Fruit fly (Drosophila melanogaster): ENCODE measurements around the gene CG17672.

The CG17672 gene

DNA sequence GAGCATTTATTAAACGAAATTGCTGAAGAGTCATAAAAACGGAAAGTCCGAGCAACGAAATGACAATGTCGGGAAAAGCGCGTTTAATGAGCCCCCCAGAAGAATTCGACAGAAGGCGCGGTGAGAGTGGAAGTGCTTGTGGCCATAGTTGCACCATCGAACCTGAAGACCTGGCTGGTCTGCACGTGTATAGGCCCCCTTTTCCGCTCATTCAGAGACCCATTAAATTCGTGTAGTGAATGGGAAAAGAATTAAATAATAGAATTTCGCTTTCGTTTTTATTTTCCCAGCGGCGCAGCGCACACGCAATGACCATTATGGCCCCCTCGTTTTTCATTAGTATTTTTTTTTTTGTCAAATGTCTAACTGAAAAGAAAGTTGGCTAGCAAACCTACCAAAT, 4.6 kb downstream of the CG17672 start (continued):
- TF ChIP-seq CG10147 (GFP tag; optimal IDR thresholded peaks at IDR 0.05) (no peak), ken (GFP tag; IDR thresholded peaks at IDR 0.05) (0 out of 3 replicates have a peak, but pooled peaks have one; percentile 8), CHES-1-like (GFP tag; optimal IDR thresholded peaks at IDR 0.05) (no peak), CG9876 (GFP tag; optimal IDR thresholded peaks at IDR 0.05) (no peak), CG11398 (GFP tag; optimal IDR thresholded peaks at IDR 0.05) (no peak), CG15696 (tag; optimal IDR thresholded peaks at IDR 0.05) (peak; percentile 23), Dref (GFP tag; IDR thresholded peaks at IDR 0.05) (no peak), Ets65A (GFP tag) (peak; percentile 4), repo (GFP tag; optimal IDR thresholded peaks at IDR 0.05) (no peak), Nf-YB (GFP tag; optimal IDR thresholded peaks at IDR 0.05) (no peak), CG17802 (tag; optimal IDR thresholded peaks at IDR 0.05) (no peak), CG1792 (GFP tag; optimal IDR thresholded peaks at IDR 0.05) (no peak), Side (GFP tag; optimal IDR thresholded peaks at IDR 0.05) (no peak), Xrp1 (GFP tag; IDR thresholded peaks at IDR 0.05) (peak; percentile 22; the same call in 1 of the 2 replicates), br (optimal IDR thresholded peaks at IDR 0.05) (no peak), phol (tag; optimal IDR thresholded peaks at IDR 0.05) (peak; percentile 10), disco-r (GFP tag; optimal IDR thresholded peaks at IDR 0.05) (no peak), lmd (GFP tag; IDR thresholded peaks at IDR 0.05) (no peak), Antp (GFP tag; optimal IDR thresholded peaks at IDR 0.05) (no peak), CG30020 (tag; optimal IDR thresholded peaks at IDR 0.05) (no peak), fu2 (GFP tag; optimal IDR thresholded peaks at IDR 0.05) (no peak), en (GFP tag; optimal IDR thresholded peaks at IDR 0.05) (no peak), BEAF-32 (GFP tag; optimal IDR thresholded peaks at IDR 0.05) (no peak), CG17385 (GFP tag; optimal IDR thresholded peaks at IDR 0.05) (no peak), salm (tag; optimal IDR thresholded peaks at IDR 0.05) (no peak), CG12659 (GFP tag; optimal IDR thresholded peaks at IDR 0.05) (no peak), CG18764 (GFP tag; optimal IDR thresholded peaks at IDR 0.05) (peak; percentile 66), tio (GFP tag; optimal IDR thresholded peaks at IDR 0.05) (no peak), hkb (optimal IDR thresholded peaks at IDR 0.05) (no peak), hkb (GFP tag; IDR thresholded peaks at IDR 0.05) (no peak), CG10462 (GFP tag; optimal IDR thresholded peaks at IDR 0.05) (no peak), CG6791 (GFP tag; IDR thresholded peaks at IDR 0.05; ENCODE audit: partially characterized antibody) (0 out of 3 replicates have a peak, but pooled peaks have one; percentile 24), danr (GFP tag; IDR thresholded peaks at IDR 0.05) (no peak), Usf (GFP tag; optimal IDR thresholded peaks at IDR 0.05) (no peak), cg (GFP tag; optimal IDR thresholded peaks at IDR 0.05) (no peak), CG30431 (GFP tag; optimal IDR thresholded peaks at IDR 0.05) (no peak), Gug (GFP tag; IDR thresholded peaks at IDR 0.05) (no peak), CG10979 (tag; optimal IDR thresholded peaks at IDR 0.05) (peak; percentile 39), sens (GFP tag) (peak; percentile 73), CG7372 (GFP tag; IDR thresholded peaks at IDR 0.05) (no peak), unpg (GFP tag; optimal IDR thresholded peaks at IDR 0.05) (no peak), CG11695 (GFP tag; IDR thresholded peaks at IDR 0.05) (no peak), Ada2b (GFP tag; IDR thresholded peaks at IDR 0.05) (no peak), ci (GFP tag; IDR thresholded peaks at IDR 0.05) (0 out of 3 replicates have a peak, but pooled peaks have one; percentile 15), CG15269 (tag; optimal IDR thresholded peaks at IDR 0.05) (no peak), Aef1 (GFP tag; IDR thresholded peaks at IDR 0.05) (no peak), ro (GFP tag; IDR thresholded peaks at IDR 0.05) (no peak), ab (GFP tag; optimal IDR thresholded peaks at IDR 0.05) (no peak), bbx (GFP tag; IDR thresholded peaks at IDR 0.05; ENCODE audit: partially characterized antibody) (no peak), cad (GFP tag; optimal IDR thresholded peaks at IDR 0.05) (no peak), corto (GFP tag; optimal IDR thresholded peaks at IDR 0.05) (no peak), Blimp-1 (GFP tag; optimal IDR thresholded peaks at IDR 0.05) (peak; percentile 89), CG8478 (optimal IDR thresholded peaks at IDR 0.05) (no peak), twi (tag; optimal IDR thresholded peaks at IDR 0.05) (no peak)

All from whole organism, embryonic.